Worm (Caenorhabditis elegans) whole organism, L4 larva: ENCODE results near the gene R155.5.
A peak's percentile ranks its signal among the peaks of the same experiment; 100 is the strongest.

Experiments
- F10B5.3 ChIP-seq: sonication (generic microtip); optimal IDR thresholded peaks from 2 replicates; lab custom pipeline; 2016; ENCODE audit warnings: mild to moderate bottlenecking, missing genetic modification characterization, missing compliant biosample characterization
- F26F4.8 ChIP-seq: fragments of 200-800 bp; sonication (Bioruptor generic); conservative IDR thresholded peaks from 2 replicates; pipeline ENCODE4 v1.3.6; 2022; ENCODE audit warnings: missing genetic modification characterization, missing compliant biosample characterization
- F49E8.2 ChIP-seq: sonication (generic microtip); optimal IDR thresholded peaks from 2 replicates; lab custom pipeline; 2016; ENCODE audit warnings: missing compliant biosample characterization, mild to moderate bottlenecking, missing genetic modification characterization, borderline replicate concordance
- T20F7.1 ChIP-seq: fragments of 200-800 bp; sonication (Bioruptor generic); optimal IDR thresholded peaks from 2 replicates; lab custom pipeline; 2018; ENCODE audit warnings: mild to moderate bottlenecking, missing genetic modification characterization, missing compliant biosample characterization
- T26A8.4 ChIP-seq: fragments of 200-800 bp; sonication (Bioruptor generic); IDR thresholded peaks from 2 replicates; pipeline ENCODE4 v1.3.6; 2022; ENCODE audit warnings: missing genetic modification characterization, missing compliant biosample characterization
- Y5F2A.4 ChIP-seq: fragments of 200-800 bp; sonication (Bioruptor generic); optimal IDR thresholded peaks from 2 replicates; lab custom pipeline; 2018; ENCODE audit warnings: mild to moderate bottlenecking, missing genetic modification characterization, missing compliant biosample characterization
- ZK337.2 ChIP-seq: fragments of 200-800 bp; sonication (Bioruptor generic); IDR thresholded peaks from 2 replicates; pipeline ENCODE4 v1.3.6; 2022; ENCODE audit warnings: missing genetic modification reagents, missing genetic modification characterization, missing compliant biosample characterization
- ZK546.5 ChIP-seq, 2 experiments: sonication (generic microtip); optimal IDR thresholded peaks; 2 replicates each; lab custom pipeline; 2017; ENCODE audit warnings: missing biosample characterization in 2 of 2, missing genetic modification characterization in 2 of 2
- aly-2 ChIP-seq: sonication (generic microtip); optimal IDR thresholded peaks from 2 replicates; lab custom pipeline; 2018; ENCODE audit warnings: missing biosample characterization, missing genetic modification characterization
- ama-1 ChIP-seq: fragments of 150-350 bp; optimal IDR thresholded peaks from 2 replicates; lab custom pipeline; 2014; ENCODE audit warnings: inconsistent platforms, mixed read lengths
- arid-1 ChIP-seq: fragments of 200-800 bp; sonication (Bioruptor generic); conservative IDR thresholded peaks from 2 replicates; pipeline ENCODE4 v1.3.6; 2022; ENCODE audit warnings: missing genetic modification reagents, missing genetic modification characterization, missing compliant biosample characterization
- ceh-20 ChIP-seq: fragments of 200-800 bp; sonication (Bioruptor generic); IDR thresholded peaks from 2 replicates; pipeline ENCODE4 v1.3.6; 2022; ENCODE audit warnings: missing genetic modification reagents, missing genetic modification characterization, missing compliant biosample characterization
- ceh-44 ChIP-seq: fragments of 200-800 bp; sonication (Bioruptor generic); IDR thresholded peaks from 2 replicates; pipeline ENCODE4 v1.3.6; 2022; ENCODE audit warnings: missing genetic modification reagents, missing genetic modification characterization, missing compliant biosample characterization
- cey-2 ChIP-seq: sonication (generic microtip); optimal IDR thresholded peaks from 3 replicates; lab custom pipeline; 2017; ENCODE audit warnings: missing genetic modification characterization, mild to moderate bottlenecking, missing compliant biosample characterization, antibody characterized with exemption, borderline replicate concordance; ENCODE audit not compliant: insufficient read depth
- ctbp-1 ChIP-seq: fragments of 200-800 bp; sonication (Bioruptor generic); IDR thresholded peaks from 2 replicates; pipeline ENCODE4 v1.3.6; 2022; ENCODE audit warnings: missing genetic modification reagents, missing genetic modification characterization, missing compliant biosample characterization
- daf-12 ChIP-seq: fragments of 150-350 bp; optimal IDR thresholded peaks from 2 replicates; lab custom pipeline; 2014; ENCODE audit warnings: missing biosample characterization, missing genetic modification reagents, missing genetic modification characterization
- daf-16 ChIP-seq, 3 experiments: sonication (generic microtip); optimal IDR thresholded peaks; 2 replicates each; lab custom pipeline; 2016 to 2017; ENCODE audit warnings: missing genetic modification characterization in 3 of 3, missing genetic modification reagents in 3 of 3, mild to moderate bottlenecking in 2 of 3, missing compliant biosample characterization in 2 of 3, missing biosample characterization in 1 of 3, moderate library complexity in 1 of 3
- dmd-8 ChIP-seq: fragments of 200-800 bp; sonication (Bioruptor generic); IDR thresholded peaks from 2 replicates; pipeline ENCODE4 v1.3.6; 2022; ENCODE audit warnings: missing genetic modification characterization, missing compliant biosample characterization
- dmd-9 ChIP-seq: fragments of 200-800 bp; sonication (Bioruptor generic); IDR thresholded peaks from 2 replicates; pipeline ENCODE4 v1.3.6; 2022; ENCODE audit warnings: missing genetic modification reagents, missing genetic modification characterization, missing compliant biosample characterization
- dpl-1 ChIP-seq: fragments of 150-350 bp; optimal IDR thresholded peaks from 2 replicates; lab custom pipeline; 2014; ENCODE audit warnings: missing biosample characterization, missing genetic modification reagents, missing genetic modification characterization
- dve-1 ChIP-seq: sonication (generic microtip); optimal IDR thresholded peaks from 2 replicates; lab custom pipeline; 2017; ENCODE audit warnings: antibody characterized with exemption, mild to moderate bottlenecking, missing genetic modification characterization, missing compliant biosample characterization; ENCODE audit not compliant: insufficient read depth
- fkh-10 ChIP-seq: fragments of 150-350 bp; optimal IDR thresholded peaks from 2 replicates; lab custom pipeline; 2014; ENCODE audit warnings: missing biosample characterization, missing genetic modification reagents, missing genetic modification characterization
- fos-1 ChIP-seq: fragments of 150-350 bp; optimal IDR thresholded peaks from 2 replicates; lab custom pipeline; 2014; ENCODE audit warnings: missing biosample characterization, missing genetic modification characterization
- gei-8 ChIP-seq: fragments of 200-800 bp; sonication (Bioruptor generic); optimal IDR thresholded peaks from 2 replicates; lab custom pipeline; 2018; ENCODE audit warnings: mild to moderate bottlenecking, missing genetic modification characterization, missing compliant biosample characterization
- hmg-1.1 ChIP-seq: fragments of 200-800 bp; sonication (Bioruptor generic); IDR thresholded peaks from 2 replicates; pipeline ENCODE4 v1.3.6; 2022; ENCODE audit warnings: missing genetic modification reagents, missing genetic modification characterization, missing compliant biosample characterization
- lin-1 ChIP-seq: fragments of 200-800 bp; sonication (Bioruptor generic); IDR thresholded peaks from 2 replicates; pipeline ENCODE4 v1.3.6; 2022; ENCODE audit warnings: missing genetic modification reagents, missing genetic modification characterization, missing compliant biosample characterization
- lin-13 ChIP-seq: fragments of 150-350 bp; optimal IDR thresholded peaks from 2 replicates; lab custom pipeline; 2014; ENCODE audit warnings: missing biosample characterization, missing genetic modification reagents, missing genetic modification characterization
- lir-3 ChIP-seq: sonication (generic microtip); optimal IDR thresholded peaks from 2 replicates; lab custom pipeline; 2016; ENCODE audit warnings: mild to moderate bottlenecking, missing genetic modification characterization, missing compliant biosample characterization
- lsy-2 ChIP-seq, 2 experiments: fragments of 150-350 bp in 1 of 2; sonication (generic microtip) in 1 of 2; optimal IDR thresholded peaks; 2 replicates each; lab custom pipeline; 2014 to 2017; ENCODE audit warnings: missing biosample characterization in 2 of 2, missing genetic modification characterization in 2 of 2
- madf-9 ChIP-seq: fragments of 200-800 bp; sonication (Bioruptor generic); conservative IDR thresholded peaks from 2 replicates; pipeline ENCODE4 v1.3.6; 2022; ENCODE audit warnings: missing genetic modification reagents, missing genetic modification characterization, missing compliant biosample characterization
- mdl-1 ChIP-seq, 2 experiments: fragments of 150-350 bp in 1 of 2; sonication (generic microtip) in 1 of 2; optimal IDR thresholded peaks; 2 replicates each; lab custom pipeline; 2014 to 2017; ENCODE audit warnings: missing biosample characterization in 2 of 2, missing genetic modification characterization in 2 of 2
- mep-1 ChIP-seq: fragments of 150-350 bp; sonication (generic microtip); optimal IDR thresholded peaks from 3 replicates; lab custom pipeline; 2014; ENCODE audit warnings: missing biosample characterization, missing genetic modification characterization
- mxl-2 ChIP-seq: fragments of 200-800 bp; sonication (Bioruptor generic); conservative IDR thresholded peaks from 2 replicates; pipeline ENCODE4 v1.3.6; 2022; ENCODE audit warnings: missing genetic modification reagents, missing genetic modification characterization, missing compliant biosample characterization
- mxl-3 ChIP-seq: fragments of 200-800 bp; sonication (Bioruptor generic); optimal IDR thresholded peaks from 2 replicates; lab custom pipeline; 2018; ENCODE audit warnings: mild to moderate bottlenecking, missing genetic modification characterization, missing compliant biosample characterization
- nhr-10 ChIP-seq: fragments of 150-350 bp; optimal IDR thresholded peaks from 2 replicates; lab custom pipeline; 2014; ENCODE audit warnings: missing biosample characterization, missing genetic modification characterization
- nhr-11 ChIP-seq: fragments of 150-350 bp; optimal IDR thresholded peaks from 2 replicates; lab custom pipeline; 2014; ENCODE audit warnings: missing biosample characterization, missing genetic modification characterization
- nhr-111 ChIP-seq: fragments of 200-800 bp; sonication (Bioruptor generic); optimal IDR thresholded peaks from 2 replicates; lab custom pipeline; 2018; ENCODE audit warnings: mild to moderate bottlenecking, missing genetic modification characterization, missing compliant biosample characterization
- nhr-42 ChIP-seq: fragments of 200-800 bp; sonication (Bioruptor generic); IDR thresholded peaks from 2 replicates; pipeline ENCODE4 v1.3.6; 2022; ENCODE audit warnings: missing genetic modification characterization, missing compliant biosample characterization
- nhr-48 ChIP-seq: sonication (generic microtip); optimal IDR thresholded peaks from 2 replicates; lab custom pipeline; 2016; ENCODE audit warnings: mild to moderate bottlenecking, missing genetic modification characterization, missing compliant biosample characterization
- pha-4 ChIP-seq, 2 experiments: fragments of 150-350 bp in 1 of 2; fragments of 200-800 bp in 1 of 2; sonication (Bioruptor generic) in 1 of 2; IDR thresholded peaks in 1 of 2; optimal IDR thresholded peaks in 1 of 2; 2 replicates each; pipeline versions ENCODE4 v1.3.6 to Lab custom; 2014 to 2022; ENCODE audit warnings: missing genetic modification characterization in 2 of 2, missing genetic modification reagents in 2 of 2, missing biosample characterization in 1 of 2, missing compliant biosample characterization in 1 of 2
- php-3 ChIP-seq: fragments of 200-800 bp; sonication (Bioruptor generic); IDR thresholded peaks from 2 replicates; pipeline ENCODE4 v1.3.6; 2022; ENCODE audit warnings: missing genetic modification reagents, missing genetic modification characterization, missing compliant biosample characterization
- pqm-1 ChIP-seq: sonication (generic microtip); optimal IDR thresholded peaks from 2 replicates; lab custom pipeline; 2017; ENCODE audit warnings: missing biosample characterization, missing genetic modification characterization
- rbr-2 ChIP-seq: sonication (generic microtip); optimal IDR thresholded peaks from 2 replicates; lab custom pipeline; 2016; ENCODE audit warnings: missing genotype, missing genetic modification characterization, missing compliant biosample characterization
- saeg-2 ChIP-seq: fragments of 200-800 bp; sonication (Bioruptor generic); IDR thresholded peaks from 2 replicates; pipeline ENCODE4 v1.3.6; 2022; ENCODE audit warnings: missing genetic modification reagents, missing genetic modification characterization, missing compliant biosample characterization
- set-16 ChIP-seq: fragments of 200-800 bp; sonication (Bioruptor generic); IDR thresholded peaks from 2 replicates; pipeline ENCODE4 v1.3.6; 2022; ENCODE audit warnings: missing genetic modification reagents, missing genetic modification characterization, missing compliant biosample characterization
- snpc-1.2 ChIP-seq: fragments of 200-800 bp; sonication (Bioruptor generic); IDR thresholded peaks from 2 replicates; pipeline ENCODE4 v1.3.6; 2022; ENCODE audit warnings: missing genetic modification reagents, missing genetic modification characterization, missing compliant biosample characterization
- snpc-4 ChIP-seq: fragments of 150-350 bp; optimal IDR thresholded peaks from 2 replicates; lab custom pipeline; 2014; ENCODE audit warnings: missing biosample characterization, missing genetic modification characterization
- tag-97 ChIP-seq: fragments of 200-800 bp; sonication (Bioruptor generic); IDR thresholded peaks from 2 replicates; pipeline ENCODE4 v1.3.6; 2022; ENCODE audit warnings: missing genetic modification characterization, missing compliant biosample characterization
- zag-1 ChIP-seq: fragments of 150-350 bp; optimal IDR thresholded peaks from 2 replicates; lab custom pipeline; 2014; ENCODE audit warnings: missing biosample characterization, missing genetic modification characterization
- zfp-2 ChIP-seq: sonication (generic microtip); optimal IDR thresholded peaks from 2 replicates; lab custom pipeline; 2016; ENCODE audit warnings: mild to moderate bottlenecking, missing genetic modification characterization, missing compliant biosample characterization
- zip-2 ChIP-seq: fragments of 150-350 bp; optimal IDR thresholded peaks from 2 replicates; lab custom pipeline; 2014; ENCODE audit warnings: missing biosample characterization, missing genetic modification characterization

R155.5 gene

DNA sequence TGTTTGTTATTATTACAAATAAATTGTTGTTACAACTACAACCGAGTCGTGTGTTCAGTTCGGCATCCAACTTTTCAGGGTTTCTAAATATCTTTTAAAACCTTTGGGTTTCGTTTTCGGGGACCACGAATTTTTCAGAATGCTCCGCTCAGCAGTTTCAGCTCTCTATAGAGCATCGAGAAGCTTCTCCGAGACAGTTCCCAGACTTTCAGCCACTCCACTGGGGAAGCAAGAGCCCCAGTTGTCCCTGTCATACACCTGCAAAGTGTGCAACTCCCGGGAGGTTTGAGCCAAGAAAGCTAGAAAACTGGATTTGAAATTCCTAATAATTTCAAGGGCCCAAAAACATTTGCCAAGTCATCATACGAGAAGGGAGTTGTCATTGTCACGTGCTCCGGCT lies 18.9 kb downstream of the R155.5 start, which contains the start of gene F53A3.7 (continued):
- TF ChIP-seq dve-1 (tag; lab: Kevin White, UChicago) = peak; percentile 9
- no peak for TF ChIP-seq hmg-1.1 (GFP tag; lab: Robert Waterston, UW)
- no peak for TF ChIP-seq mdl-1 (tag; optimal IDR thresholded peaks at IDR 0.05; lab: Kevin White, UChicago)
- peak; percentile 9 for TF ChIP-seq rbr-2 (tag; lab: Kevin White, UChicago)
- TF ChIP-seq dpl-1 = no peak
- TF ChIP-seq aly-2 (tag; lab: Kevin White, UChicago) = no peak
- TF ChIP-seq zip-2 (tag; lab: Kevin White, UChicago) = no peak
- no peak for TF ChIP-seq dmd-9 (GFP tag; lab: Robert Waterston, UW)
- TF ChIP-seq arid-1 (GFP tag; lab: Robert Waterston, UW) = no peak
- no peak for TF ChIP-seq ZK337.2 (GFP tag; lab: Robert Waterston, UW)
- no peak for TF ChIP-seq dmd-8 (GFP tag; lab: Robert Waterston, UW)
- peak; percentile 64 for TF ChIP-seq ama-1 (lab: Kevin White, UChicago)
- TF ChIP-seq nhr-10 (tag; lab: Kevin White, UChicago) = no peak
- TF ChIP-seq nhr-42 = 0 out of 2 replicates have a peak, but pooled peaks have one; percentile 60
- peak; percentile 30 for TF ChIP-seq F49E8.2
- TF ChIP-seq zfp-2 (tag; lab: Kevin White, UChicago) = no peak
- TF ChIP-seq mxl-2 = no peak
- no peak for TF ChIP-seq ctbp-1 (GFP tag; lab: Robert Waterston, UW)
- TF ChIP-seq set-16 (GFP tag; lab: Robert Waterston, UW) = no peak
- no peak for TF ChIP-seq lsy-2 (tag; optimal IDR thresholded peaks at IDR 0.05; lab: Kevin White, UChicago)
- no peak for TF ChIP-seq lin-13 (GFP tag; lab: Kevin White, UChicago)
- TF ChIP-seq nhr-48 (tag; lab: Kevin White, UChicago) = no peak
- TF ChIP-seq ZK546.5 (tag; optimal IDR thresholded peaks at IDR 0.05; lab: Kevin White, UChicago) = no peak
- no peak for TF ChIP-seq zag-1 (tag; lab: Kevin White, UChicago)
- TF ChIP-seq nhr-11 = no peak
- TF ChIP-seq daf-12 (tag; lab: Kevin White, UChicago) = no peak
- no peak for TF ChIP-seq ceh-44 (GFP tag; lab: Robert Waterston, UW)
- TF ChIP-seq fkh-10 (GFP tag; lab: Kevin White, UChicago) = no peak
- TF ChIP-seq lir-3 = no peak
- no peak for TF ChIP-seq madf-9 (GFP tag; lab: Robert Waterston, UW)
- TF ChIP-seq tag-97 = no peak
- no peak for TF ChIP-seq daf-16 (GFP tag; optimal IDR thresholded peaks at IDR 0.05; lab: Kevin White, UChicago)
- TF ChIP-seq daf-16 (tag; optimal IDR thresholded peaks at IDR 0.05; lab: Kevin White, UChicago) = peak; percentile 38
- no peak for TF ChIP-seq mxl-3 (GFP tag; lab: Kevin White, UChicago)
- no peak for TF ChIP-seq saeg-2 (GFP tag; lab: Robert Waterston, UW)
- no peak for TF ChIP-seq T26A8.4 (GFP tag; lab: Robert Waterston, UW)
- no peak for TF ChIP-seq Y5F2A.4 (GFP tag; lab: Kevin White, UChicago)
- 0 out of 2 replicates have a peak, but pooled peaks have one; percentile 7 for TF ChIP-seq lin-1 (GFP tag; lab: Robert Waterston, UW)
- TF ChIP-seq mep-1 = peak; percentile 19
- no peak for TF ChIP-seq snpc-4 (tag; lab: Kevin White, UChicago)
- no peak for TF ChIP-seq F10B5.3 (tag; lab: Kevin White, UChicago)
- TF ChIP-seq snpc-1.2 (GFP tag; lab: Robert Waterston, UW) = peak; percentile 39; the same call in 1 of the 2 replicates
- no peak for TF ChIP-seq F26F4.8
- TF ChIP-seq cey-2 (tag; lab: Kevin White, UChicago) = no peak
- TF ChIP-seq pha-4 (GFP tag; IDR thresholded peaks at IDR 0.05; lab: Robert Waterston, UW) = 0 out of 2 replicates have a peak, but pooled peaks have one; percentile 49
- no peak for TF ChIP-seq pha-4 (tag; optimal IDR thresholded peaks at IDR 0.05; lab: Kevin White, UChicago)
- TF ChIP-seq gei-8 (GFP tag; lab: Kevin White, UChicago) = no peak
- TF ChIP-seq fos-1 (tag; lab: Kevin White, UChicago) = no peak
- TF ChIP-seq nhr-111 (GFP tag; lab: Kevin White, UChicago) = peak; percentile 60
- TF ChIP-seq pqm-1 (tag; lab: Kevin White, UChicago) = no peak
- no peak for TF ChIP-seq ceh-20 (GFP tag; lab: Robert Waterston, UW)
- TF ChIP-seq T20F7.1 (GFP tag; lab: Kevin White, UChicago) = peak; percentile 58
- TF ChIP-seq php-3 = no peak
